Worm (Caenorhabditis elegans): Measurements from ENCODE around the gene swsn-3.

ce11 chrIII:2756260-2756659 is 12.2 kb downstream of the swsn-3 start, which contains the start of gene gldi-9:
- TF ChIP-seq snpc-4 (tag; optimal IDR thresholded peaks at IDR 0.05) = no peak
- no peak for TF ChIP-seq nhr-11 (tag; optimal IDR thresholded peaks at IDR 0.05)
- no peak for TF ChIP-seq unc-62 (GFP tag; optimal IDR thresholded peaks at IDR 0.05)
- no peak for TF ChIP-seq alr-1 (tag; optimal IDR thresholded peaks at IDR 0.05)
- TF ChIP-seq ama-1 (optimal IDR thresholded peaks at IDR 0.05) = no peak
- no peak for TF ChIP-seq R02D3.7 (tag; optimal IDR thresholded peaks at IDR 0.05)
